Fruit fly (Drosophila melanogaster): ENCODE results near the gene CG32022.

Gene CG32022

DNA sequence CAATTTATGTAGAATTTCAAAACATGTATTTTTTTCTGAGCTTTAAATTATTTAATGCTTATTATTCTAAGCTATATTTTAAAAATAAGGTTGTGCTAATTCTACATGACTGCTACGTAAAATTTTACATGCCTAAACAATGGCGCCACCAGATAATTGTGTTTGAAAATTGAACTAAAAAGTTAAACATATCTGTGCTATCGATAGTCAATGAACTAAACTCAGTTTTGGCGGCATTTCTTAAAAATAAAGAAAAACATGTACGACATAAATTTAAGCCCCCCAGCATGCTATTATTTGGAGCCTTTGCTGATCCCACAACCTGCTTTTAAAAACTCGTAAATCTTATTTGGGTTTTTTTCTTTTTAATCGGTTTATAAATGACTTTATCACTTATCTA, 2.5 kb downstream of the CG32022 start (continued):
- TF ChIP-seq Dll (GFP tag; IDR thresholded peaks at IDR 0.05; ENCODE audit: partially characterized antibody) (peak; percentile 75), CG2875 (GFP tag; optimal IDR thresholded peaks at IDR 0.05) (no peak), gcm (GFP tag; optimal IDR thresholded peaks at IDR 0.05) (no peak), CG18764 (GFP tag; optimal IDR thresholded peaks at IDR 0.05) (no peak), MESR4 (GFP tag; optimal IDR thresholded peaks at IDR 0.05) (no peak), Blimp-1 (GFP tag; optimal IDR thresholded peaks at IDR 0.05) (peak; percentile 11), Aef1 (GFP tag; IDR thresholded peaks at IDR 0.05) (no peak), grau (tag; optimal IDR thresholded peaks at IDR 0.05) (peak; percentile 8), CG8089 (GFP tag; optimal IDR thresholded peaks at IDR 0.05) (no peak), CG17361 (GFP tag; IDR thresholded peaks at IDR 0.05) (peak; percentile 30; the same call in 1 of the 3 replicates), CG8290 (GFP tag; optimal IDR thresholded peaks at IDR 0.05) (no peak), CG8290 (tag; optimal IDR thresholded peaks at IDR 0.05) (peak in 1 of 2 experiments; percentile 24), tll (GFP tag; optimal IDR thresholded peaks at IDR 0.05) (no peak), CG32767 (GFP tag; IDR thresholded peaks at IDR 0.05) (no peak), Bgb (GFP tag; IDR thresholded peaks at IDR 0.05; ENCODE audit: partially characterized antibody) (peak; percentile 91), HmgD (GFP tag; optimal IDR thresholded peaks at IDR 0.05) (no peak), onecut (GFP tag; IDR thresholded peaks at IDR 0.05) (no peak), CoRest (tag; optimal IDR thresholded peaks at IDR 0.05) (peak; percentile 8), CG3995 (GFP tag; optimal IDR thresholded peaks at IDR 0.05) (peak; percentile 45), Opbp (GFP tag; IDR thresholded peaks at IDR 0.05; ENCODE audit: partially characterized antibody) (peak; percentile 83), HHEX (GFP tag; optimal IDR thresholded peaks at IDR 0.05) (no peak), sim (GFP tag; IDR thresholded peaks at IDR 0.05) (no peak), Abd-B (GFP tag; optimal IDR thresholded peaks at IDR 0.05) (no peak), Atf-2 (GFP tag; optimal IDR thresholded peaks at IDR 0.05) (no peak), al (GFP tag; IDR thresholded peaks at IDR 0.05) (no peak), salm (tag; optimal IDR thresholded peaks at IDR 0.05) (no peak), CG42726 (GFP tag; IDR thresholded peaks at IDR 0.05; ENCODE audit: partially characterized antibody) (peak; percentile 73; the same call in 1 of the 2 replicates), CHES-1-like (GFP tag; optimal IDR thresholded peaks at IDR 0.05) (no peak), ato (GFP tag; IDR thresholded peaks at IDR 0.05; ENCODE audit: partially characterized antibody) (peak; percentile 49; the same call in 1 of the 2 replicates), CG11696 (GFP tag; IDR thresholded peaks at IDR 0.05) (0 out of 2 replicates have a peak, but pooled peaks have one; percentile 11), nerfin-2 (GFP tag; IDR thresholded peaks at IDR 0.05; ENCODE audit: partially characterized antibody) (peak; percentile 61), CG33557 (GFP tag; optimal IDR thresholded peaks at IDR 0.05) (no peak), phol (tag; optimal IDR thresholded peaks at IDR 0.05) (peak; percentile 46), fru (optimal IDR thresholded peaks at IDR 0.05) (no peak), ERR (GFP tag; optimal IDR thresholded peaks at IDR 0.05) (no peak), ind (GFP tag; optimal IDR thresholded peaks at IDR 0.05) (no peak), ranshi (GFP tag; IDR thresholded peaks at IDR 0.05) (peak; percentile 47; the same call in 1 of the 2 replicates), gsb-n (tag; optimal IDR thresholded peaks at IDR 0.05) (no peak), Dek (tag; optimal IDR thresholded peaks at IDR 0.05) (peak; percentile 53), CG13424 (tag; optimal IDR thresholded peaks at IDR 0.05) (no peak), CG11504 (tag; optimal IDR thresholded peaks at IDR 0.05) (peak; percentile 52), Nf-YC (tag; optimal IDR thresholded peaks at IDR 0.05) (peak; percentile 9), sug (tag; optimal IDR thresholded peaks at IDR 0.05) (peak; percentile 46), CG34224 (GFP tag; IDR thresholded peaks at IDR 0.05; ENCODE audit: partially characterized antibody) (peak; percentile 78), CG15269 (tag; optimal IDR thresholded peaks at IDR 0.05) (peak; percentile 20), Pdp1 (GFP tag; optimal IDR thresholded peaks at IDR 0.05) (no peak), ttk (GFP tag; IDR thresholded peaks at IDR 0.05) (no peak), sob (GFP tag; IDR thresholded peaks at IDR 0.05) (no peak), CG7963 (GFP tag; IDR thresholded peaks at IDR 0.05; ENCODE audit: partially characterized antibody) (peak; percentile 62), eyg (GFP tag; optimal IDR thresholded peaks at IDR 0.05) (no peak)
